Worm (Caenorhabditis elegans): ENCODE results near the gene F41G3.6.
"Not testable (repeated sequence)": the region's sequence is repeated elsewhere in the genome, so short reads cannot be mapped to it uniquely, and the experiment has no call there.

The F41G3.6 gene

DNA sequence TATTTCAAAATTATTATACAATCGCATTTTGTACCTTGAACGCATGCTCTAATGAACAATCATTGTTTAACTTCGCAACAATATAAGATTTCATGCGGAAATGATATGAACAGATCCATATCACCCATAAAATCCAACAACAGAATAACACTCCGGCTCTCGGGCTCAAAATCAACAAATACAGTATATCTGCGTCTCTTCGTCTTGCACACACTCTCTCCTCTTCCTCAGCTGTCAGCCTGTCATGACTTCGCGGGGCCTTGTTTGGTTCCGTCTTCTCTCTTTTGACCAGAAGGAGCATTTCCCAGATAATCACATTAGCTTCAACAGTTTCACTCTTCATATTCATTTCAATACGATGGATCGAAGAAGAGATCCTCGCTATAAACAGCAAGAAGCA lies 13.5 kb downstream of the F41G3.6 start, which contains the start of gene F41G3.3:
TSS of gene F41G3.3 (plus strand) at position 301 of the 400 bp plus-strand sequence.
- no peak for TF ChIP-seq fkh-6 (tag; optimal IDR thresholded peaks at IDR 0.05)
- TF ChIP-seq hlh-6 (tag; optimal IDR thresholded peaks at IDR 0.05), result no peak
- TF ChIP-seq ceh-30 (tag; optimal IDR thresholded peaks at IDR 0.05), result no peak
- TF ChIP-seq ceh-34 (tag; optimal IDR thresholded peaks at IDR 0.05), result no peak
- no peak for TF ChIP-seq pha-4 (tag; optimal IDR thresholded peaks at IDR 0.05)

- TF ChIP-seq T23F11.4 (GFP tag; optimal IDR thresholded peaks at IDR 0.05) (no peak), K02D7.2 (tag; optimal IDR thresholded peaks at IDR 0.05) (no peak), ttx-3 (tag; optimal IDR thresholded peaks at IDR 0.05) (no peak), hlh-8 (tag; optimal IDR thresholded peaks at IDR 0.05) (no peak)
Observed at ce11 chrII:6764734-6765133, 22.0 kb downstream of the F41G3.6 start, which contains the start of gene nlp-50. TSS of gene nlp-50 (plus strand) at chrII:6765034.

- TF ChIP-seq tbx-2 (tag; optimal IDR thresholded peaks at IDR 0.05), result no peak
- no peak for TF ChIP-seq ets-4 (tag; optimal IDR thresholded peaks at IDR 0.05)
- TF ChIP-seq T23F11.4 (GFP tag; optimal IDR thresholded peaks at IDR 0.05), result no peak
Observed at ce11 chrII:6768014-6768413, 25.3 kb downstream of the F41G3.6 start, which contains the start of gene F41G3.18. TSS of gene F41G3.18 (plus strand) at chrII:6768314.

ce11 chrII:6770030-6770429 lies 27.3 kb downstream of the F41G3.6 start:
- no peak for TF ChIP-seq zip-5 (tag; optimal IDR thresholded peaks at IDR 0.05)
- TF ChIP-seq ceh-24 (tag; optimal IDR thresholded peaks at IDR 0.05), result no peak
- no peak for TF ChIP-seq fkh-10 (GFP tag; optimal IDR thresholded peaks at IDR 0.05)

DNA sequence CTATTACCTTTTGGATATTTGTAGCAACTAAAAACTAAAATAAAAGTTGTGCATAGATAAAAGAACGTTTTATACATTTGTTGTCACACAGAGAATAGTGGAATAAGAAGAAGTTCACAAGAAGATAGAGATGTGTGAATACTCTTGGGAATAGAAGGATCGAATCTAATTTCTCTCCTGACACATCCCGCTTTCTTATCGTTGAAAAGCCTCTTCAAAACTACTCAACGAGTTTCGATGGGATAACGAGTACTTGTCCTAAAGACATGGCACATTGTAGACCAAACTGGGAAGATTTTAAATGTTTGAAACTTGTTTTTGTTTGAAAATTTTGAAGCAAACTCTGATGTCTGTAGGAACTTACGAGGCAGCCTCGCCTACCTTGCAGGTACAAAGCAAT lies 29.8 kb downstream of the F41G3.6 start:
- TF ChIP-seq unc-3 (GFP tag; conservative IDR thresholded peaks at IDR 0.05), result no peak
- peak; percentile 34 for TF ChIP-seq unc-3 (tag; optimal IDR thresholded peaks at IDR 0.05)
- TF ChIP-seq unc-42 (tag; optimal IDR thresholded peaks at IDR 0.05), result peak; percentile 29
- TF ChIP-seq elt-4 (tag; optimal IDR thresholded peaks at IDR 0.05), result no peak
- no peak for TF ChIP-seq dmd-4 (tag; optimal IDR thresholded peaks at IDR 0.05; ENCODE audit: borderline replicate concordance)
- TF ChIP-seq fkh-10 (GFP tag; optimal IDR thresholded peaks at IDR 0.05), result no peak

DNA sequence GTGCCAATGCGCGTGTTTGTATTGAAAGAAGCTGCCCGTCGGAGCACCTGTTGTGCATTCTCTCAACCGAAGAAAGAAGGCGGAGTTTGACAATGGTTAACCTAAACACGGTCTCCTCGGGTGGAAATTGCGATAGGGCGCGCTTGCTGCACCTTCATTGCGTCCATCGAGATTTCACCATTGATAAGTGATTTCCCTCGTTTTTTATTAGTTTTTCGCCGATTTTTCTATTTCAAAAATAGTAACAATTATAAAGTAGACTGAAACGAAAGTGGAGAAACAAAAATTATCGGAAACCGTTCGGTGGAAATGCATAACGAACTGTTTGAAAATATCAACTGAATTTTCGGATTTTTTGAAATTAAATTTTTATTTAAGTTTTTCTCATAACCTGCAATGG lies 32.4 kb downstream of the F41G3.6 start, which contains the start of gene agr-1:
TSS of gene agr-1 (minus strand) at position 101 of the 400 bp plus-strand sequence.
- TF ChIP-seq T23F11.4 (GFP tag; optimal IDR thresholded peaks at IDR 0.05); ceh-14 (tag; optimal IDR thresholded peaks at IDR 0.05); lin-11 (tag; optimal IDR thresholded peaks at IDR 0.05): not testable (repeated sequence)

ce11 chrII:6776418-6777034 lies 33.8 kb downstream of the F41G3.6 start, which contains the start of gene ssup-72:
TSS of gene ssup-72 (plus strand) at chrII:6776598.
- TF ChIP-seq C38D4.7 (GFP tag; optimal IDR thresholded peaks at IDR 0.05), result no peak
- no peak for TF ChIP-seq dve-1 (tag; optimal IDR thresholded peaks at IDR 0.05)
- TF ChIP-seq fkh-10 (GFP tag; optimal IDR thresholded peaks at IDR 0.05), result no peak
- TF ChIP-seq pag-3 (tag; optimal IDR thresholded peaks at IDR 0.05; ENCODE audit: borderline replicate concordance), result no peak
- TF ChIP-seq unc-55 (GFP tag; optimal IDR thresholded peaks at IDR 0.05), result no peak
- TF ChIP-seq ceh-2 (tag; optimal IDR thresholded peaks at IDR 0.05), result peak; percentile 77
- TF ChIP-seq ztf-16 (tag; optimal IDR thresholded peaks at IDR 0.05), result no peak
- TF ChIP-seq madf-2 (tag; optimal IDR thresholded peaks at IDR 0.05), result no peak
- peak; percentile 14 for TF ChIP-seq lim-6 (tag; optimal IDR thresholded peaks at IDR 0.05)
- no peak for TF ChIP-seq ceh-18 (tag; optimal IDR thresholded peaks at IDR 0.05)
- TF ChIP-seq ceh-45 (GFP tag; IDR thresholded peaks at IDR 0.05), result no peak
- no peak for TF ChIP-seq K09A11.1 (tag; optimal IDR thresholded peaks at IDR 0.05; ENCODE audit: insufficient read depth)
- TF ChIP-seq ceh-14 (tag; optimal IDR thresholded peaks at IDR 0.05), result peak; percentile 22
- no peak for TF ChIP-seq pat-9 (tag; optimal IDR thresholded peaks at IDR 0.05)
- no peak for TF ChIP-seq eyg-1 (tag; optimal IDR thresholded peaks at IDR 0.05)
- peak; percentile 83 for TF ChIP-seq C08G9.2 (tag; optimal IDR thresholded peaks at IDR 0.05)
- no peak for TF ChIP-seq unc-86 (tag; optimal IDR thresholded peaks at IDR 0.05)
- TF ChIP-seq elt-2 (tag; optimal IDR thresholded peaks at IDR 0.05), result peak; percentile 39
- TF ChIP-seq ceh-24 (tag; optimal IDR thresholded peaks at IDR 0.05), result no peak
- peak; percentile 9 for TF ChIP-seq ceh-34 (tag; optimal IDR thresholded peaks at IDR 0.05)
- TF ChIP-seq sox-4 (tag; optimal IDR thresholded peaks at IDR 0.05), result no peak
- TF ChIP-seq fax-1 (tag; optimal IDR thresholded peaks at IDR 0.05), result no peak
- TF ChIP-seq pros-1 (tag; optimal IDR thresholded peaks at IDR 0.05), result no peak
